Fruit fly (Drosophila melanogaster): ENCODE data around the gene CG43115.

- TF ChIP-seq CG8478 (optimal IDR thresholded peaks at IDR 0.05) (no peak), CTCF (optimal IDR thresholded peaks at IDR 0.05) (no peak)
Measured at dm6 chrX:6027846-6028245, 38.4 kb downstream of the CG43115 start.
